Fruit fly (Drosophila melanogaster): ENCODE results near the gene BHD.

Gene BHD

dm6 chr3L:7258267-7258666 is 19.9 kb downstream of the BHD start:
- no peak for TF ChIP-seq CG14711 (tag; optimal IDR thresholded peaks at IDR 0.05)
- TF ChIP-seq CG7045 (GFP tag; optimal IDR thresholded peaks at IDR 0.05), result no peak
- TF ChIP-seq CG5204 (GFP tag; optimal IDR thresholded peaks at IDR 0.05), result no peak
- TF ChIP-seq CG12768 (GFP tag; optimal IDR thresholded peaks at IDR 0.05), result no peak
- no peak for TF ChIP-seq ovo (GFP tag; optimal IDR thresholded peaks at IDR 0.05)
- TF ChIP-seq cnc (optimal IDR thresholded peaks at IDR 0.05), result no peak
- no peak for TF ChIP-seq pad (GFP tag; optimal IDR thresholded peaks at IDR 0.05)
- no peak for TF ChIP-seq Clk (GFP tag; optimal IDR thresholded peaks at IDR 0.05)
- TF ChIP-seq CG7101 (tag; optimal IDR thresholded peaks at IDR 0.05), result no peak
- no peak for TF ChIP-seq cic (GFP tag; optimal IDR thresholded peaks at IDR 0.05)
- no peak for TF ChIP-seq bab1 (GFP tag; optimal IDR thresholded peaks at IDR 0.05)
- no peak for TF ChIP-seq toe (GFP tag; optimal IDR thresholded peaks at IDR 0.05)
- no peak for TF ChIP-seq Mnt (GFP tag; optimal IDR thresholded peaks at IDR 0.05)
- no peak for TF ChIP-seq Crg-1 (GFP tag; optimal IDR thresholded peaks at IDR 0.05)
- TF ChIP-seq kay (GFP tag; ENCODE audit: borderline replicate concordance), result no peak
- TF ChIP-seq CG33017 (tag; optimal IDR thresholded peaks at IDR 0.05), result no peak
- no peak for TF ChIP-seq CG11617 (GFP tag; optimal IDR thresholded peaks at IDR 0.05)

dm6 chr3L:7262471-7262870 is 24.1 kb downstream of the BHD start:
- TF ChIP-seq tj (GFP tag; optimal IDR thresholded peaks at IDR 0.05) (no peak), Hr96 (GFP tag; optimal IDR thresholded peaks at IDR 0.05) (no peak), Crg-1 (GFP tag; optimal IDR thresholded peaks at IDR 0.05) (no peak), CG12768 (GFP tag; optimal IDR thresholded peaks at IDR 0.05) (no peak), toe (GFP tag; optimal IDR thresholded peaks at IDR 0.05) (no peak), CG7101 (tag; optimal IDR thresholded peaks at IDR 0.05) (no peak)

dm6 chr3L:7263757-7264516 is 25.6 kb downstream of the BHD start, which contains the start of gene CG14830:
TSS of gene CG14830 (minus strand) at chr3L:7263920.
- no peak for TF ChIP-seq CG7101 (tag; optimal IDR thresholded peaks at IDR 0.05)
- peak; percentile 54 for TF ChIP-seq tj (GFP tag; optimal IDR thresholded peaks at IDR 0.05)
- peak; percentile 36 for TF ChIP-seq ovo (GFP tag; optimal IDR thresholded peaks at IDR 0.05)
- TF ChIP-seq CG14711 (tag; optimal IDR thresholded peaks at IDR 0.05), result peak; percentile 4

- TF ChIP-seq CG7045 (GFP tag; optimal IDR thresholded peaks at IDR 0.05) (no peak), cic (GFP tag; optimal IDR thresholded peaks at IDR 0.05) (no peak), CG7101 (tag; optimal IDR thresholded peaks at IDR 0.05) (no peak), cnc (optimal IDR thresholded peaks at IDR 0.05) (no peak), CG5204 (GFP tag; optimal IDR thresholded peaks at IDR 0.05) (no peak), CG12768 (GFP tag; optimal IDR thresholded peaks at IDR 0.05) (no peak)
Observed at dm6 chr3L:7283541-7283940, 45.2 kb downstream of the BHD start.
